Fruit fly (Drosophila melanogaster): ENCODE data around the gene chas.
A peak's percentile ranks its signal among the peaks of the same experiment; 100 is the strongest.

chas gene

dm6 chrX:17722912-17723311 is 24.4 kb upstream of the chas start:
- TF ChIP-seq so (GFP tag; IDR thresholded peaks at IDR 0.05) (0 out of 3 replicates have a peak, but pooled peaks have one; percentile 10), nerfin-1 (tag; optimal IDR thresholded peaks at IDR 0.05) (peak; percentile 3), stwl (tag; optimal IDR thresholded peaks at IDR 0.05) (peak; percentile 40), psq (GFP tag; optimal IDR thresholded peaks at IDR 0.05) (peak; percentile 59), CG15479 (GFP tag; optimal IDR thresholded peaks at IDR 0.05) (peak; percentile 36), CG6791 (GFP tag; IDR thresholded peaks at IDR 0.05; ENCODE audit: partially characterized antibody) (peak; percentile 49; the same call in 2 of the 3 replicates), CG12659 (GFP tag; optimal IDR thresholded peaks at IDR 0.05) (peak; percentile 20), CG17385 (GFP tag; optimal IDR thresholded peaks at IDR 0.05) (peak; percentile 78), HHEX (GFP tag; optimal IDR thresholded peaks at IDR 0.05) (no peak), onecut (GFP tag; IDR thresholded peaks at IDR 0.05) (peak; percentile 30), repo (GFP tag; optimal IDR thresholded peaks at IDR 0.05) (no peak), Pdp1 (GFP tag; optimal IDR thresholded peaks at IDR 0.05) (peak in 1 of 2 experiments; percentile 20), pfk (GFP tag; optimal IDR thresholded peaks at IDR 0.05) (peak; percentile 100), Meics (GFP tag; optimal IDR thresholded peaks at IDR 0.05) (peak; percentile 14), CG1603 (tag; optimal IDR thresholded peaks at IDR 0.05) (peak; percentile 35), Taf1 (GFP tag; IDR thresholded peaks at IDR 0.05) (no peak), aop (GFP tag; IDR thresholded peaks at IDR 0.05) (peak; percentile 73), pros (GFP tag; optimal IDR thresholded peaks at IDR 0.05) (peak; percentile 56), z (GFP tag; IDR thresholded peaks at IDR 0.05) (no peak), dpn (GFP tag; optimal IDR thresholded peaks at IDR 0.05) (no peak), CG8290 (GFP tag; optimal IDR thresholded peaks at IDR 0.05) (peak; percentile 68), CG8290 (tag; optimal IDR thresholded peaks at IDR 0.05) (peak; percentile 66 to 67), CG30020 (tag; optimal IDR thresholded peaks at IDR 0.05) (peak; percentile 40), abd-A (tag; optimal IDR thresholded peaks at IDR 0.05) (no peak), sqz (GFP tag; optimal IDR thresholded peaks at IDR 0.05) (peak; percentile 51), CG2199 (GFP tag; IDR thresholded peaks at IDR 0.05) (peak; percentile 88; the same call in 2 of the 3 replicates), CG14965 (GFP tag; optimal IDR thresholded peaks at IDR 0.05; ENCODE audit: borderline replicate concordance) (no peak), lab (GFP tag; optimal IDR thresholded peaks at IDR 0.05) (peak; percentile 44), her (GFP tag; optimal IDR thresholded peaks at IDR 0.05) (peak; percentile 12), bbx (GFP tag; IDR thresholded peaks at IDR 0.05; ENCODE audit: partially characterized antibody) (0 out of 2 replicates have a peak, but pooled peaks have one; percentile 37), sob (GFP tag; IDR thresholded peaks at IDR 0.05) (0 out of 2 replicates have a peak, but pooled peaks have one; percentile 8), CG13894 (tag; optimal IDR thresholded peaks at IDR 0.05) (peak; percentile 8), chm (GFP tag; IDR thresholded peaks at IDR 0.05) (peak; percentile 55; the same call in 1 of the 2 replicates), nom (GFP tag; optimal IDR thresholded peaks at IDR 0.05) (peak; percentile 30), ewg (GFP tag; optimal IDR thresholded peaks at IDR 0.05) (peak; percentile 54), CG12769 (tag; optimal IDR thresholded peaks at IDR 0.05) (peak; percentile 70), PHDP (tag; optimal IDR thresholded peaks at IDR 0.05) (peak; percentile 1), ci (GFP tag; IDR thresholded peaks at IDR 0.05) (peak; percentile 58; the same call in 2 of the 3 replicates), cg (GFP tag; optimal IDR thresholded peaks at IDR 0.05) (peak; percentile 23), sens (GFP tag) (peak; percentile 77), CG12071 (GFP tag; optimal IDR thresholded peaks at IDR 0.05) (peak; percentile 15), gfzf (GFP tag; optimal IDR thresholded peaks at IDR 0.05) (no peak), CG4854 (GFP tag; optimal IDR thresholded peaks at IDR 0.05) (no peak), Deaf1 (tag; optimal IDR thresholded peaks at IDR 0.05) (peak; percentile 42), mirr (GFP tag; optimal IDR thresholded peaks at IDR 0.05) (peak; percentile 29), Dref (GFP tag; IDR thresholded peaks at IDR 0.05) (no peak), crol (GFP tag; IDR thresholded peaks at IDR 0.05) (peak; percentile 98), Med (GFP tag) (peak; percentile 81), vvl (GFP tag; IDR thresholded peaks at IDR 0.05) (0 out of 2 replicates have a peak, but pooled peaks have one; percentile 15)

Measured in whole organism, embryonic.